Fruit fly (Drosophila melanogaster): ENCODE data around the gene gzl.

gzl gene

dm6 chr3R:6423984-6424602 is 41.4 kb downstream of the gzl start (continued):
- TF ChIP-seq CG8359 (GFP tag; optimal IDR thresholded peaks at IDR 0.05; ENCODE audit: borderline replicate concordance), result peak; percentile 76
- TF ChIP-seq Abd-B (GFP tag; optimal IDR thresholded peaks at IDR 0.05), result peak; percentile 87
- peak; percentile 61 to 76 for TF ChIP-seq Trl (optimal IDR thresholded peaks at IDR 0.05)
- peak; percentile 95 for TF ChIP-seq Trl (GFP tag; optimal IDR thresholded peaks at IDR 0.05)
- peak; percentile 94 for TF ChIP-seq Fer1 (GFP tag; optimal IDR thresholded peaks at IDR 0.05)
- no peak for TF ChIP-seq Scr (GFP tag; IDR thresholded peaks at IDR 0.05; ENCODE audit: partially characterized antibody)
- peak; percentile 89 for TF ChIP-seq CG10147 (GFP tag; optimal IDR thresholded peaks at IDR 0.05)
- TF ChIP-seq Atf3 (GFP tag; optimal IDR thresholded peaks at IDR 0.05), result peak; percentile 86
- peak; percentile 52 for TF ChIP-seq CG15073 (GFP tag; optimal IDR thresholded peaks at IDR 0.05)
- TF ChIP-seq z (GFP tag; IDR thresholded peaks at IDR 0.05), result peak; percentile 68; the same call in 2 of the 3 replicates
- TF ChIP-seq CG18764 (GFP tag; optimal IDR thresholded peaks at IDR 0.05), result peak; percentile 84
- TF ChIP-seq lbe (GFP tag; optimal IDR thresholded peaks at IDR 0.05), result peak; percentile 97
- TF ChIP-seq Poxn (GFP tag; IDR thresholded peaks at IDR 0.05), result peak; percentile 71
- TF ChIP-seq Elba2 (GFP tag; optimal IDR thresholded peaks at IDR 0.05), result peak; percentile 98
- peak; percentile 76 for TF ChIP-seq CG9437 (GFP tag; optimal IDR thresholded peaks at IDR 0.05)
- TF ChIP-seq CG11723 (GFP tag; optimal IDR thresholded peaks at IDR 0.05), result peak; percentile 81
- peak; percentile 92 for TF ChIP-seq CG8089 (GFP tag; optimal IDR thresholded peaks at IDR 0.05)
- TF ChIP-seq tna (GFP tag; IDR thresholded peaks at IDR 0.05; ENCODE audit: partially characterized antibody), result no peak
- peak; percentile 60 for TF ChIP-seq CG13123 (GFP tag; optimal IDR thresholded peaks at IDR 0.05)
- TF ChIP-seq disco-r (GFP tag; optimal IDR thresholded peaks at IDR 0.05), result peak; percentile 86
- peak; percentile 83 for TF ChIP-seq al (GFP tag; IDR thresholded peaks at IDR 0.05)
- TF ChIP-seq Atf-2 (GFP tag; optimal IDR thresholded peaks at IDR 0.05), result peak; percentile 89
- peak; percentile 92 for TF ChIP-seq CG18262 (tag; optimal IDR thresholded peaks at IDR 0.05)
- TF ChIP-seq Sry-δ (GFP tag; optimal IDR thresholded peaks at IDR 0.05), result peak; percentile 52
- peak; percentile 87 for TF ChIP-seq CG15601 (tag; optimal IDR thresholded peaks at IDR 0.05)
- TF ChIP-seq CG6791 (GFP tag; IDR thresholded peaks at IDR 0.05; ENCODE audit: partially characterized antibody), result no peak
- peak; percentile 87 for TF ChIP-seq CG5245 (GFP tag; optimal IDR thresholded peaks at IDR 0.05)
- TF ChIP-seq otp (GFP tag; IDR thresholded peaks at IDR 0.05), result peak; percentile 91
- peak; percentile 93 for TF ChIP-seq Hsf (GFP tag; optimal IDR thresholded peaks at IDR 0.05)
- TF ChIP-seq CG12071 (GFP tag; optimal IDR thresholded peaks at IDR 0.05), result peak; percentile 91
- no peak for TF ChIP-seq yki (optimal IDR thresholded peaks at IDR 0.05)
- peak; percentile 94 for TF ChIP-seq Xbp1 (GFP tag; optimal IDR thresholded peaks at IDR 0.05)
- peak; percentile 68; the same call in 1 of the 3 replicates for TF ChIP-seq CG6175 (GFP tag; IDR thresholded peaks at IDR 0.05)
- TF ChIP-seq PHDP (tag; optimal IDR thresholded peaks at IDR 0.05), result peak; percentile 94
- TF ChIP-seq rib (GFP tag; IDR thresholded peaks at IDR 0.05), result peak; percentile 73
- TF ChIP-seq az2 (GFP tag; optimal IDR thresholded peaks at IDR 0.05), result peak; percentile 93
- peak in 1 of 3 experiments; percentile 87 for TF ChIP-seq Stat92E (GFP tag; optimal IDR thresholded peaks at IDR 0.05)
- TF ChIP-seq scrt (GFP tag; optimal IDR thresholded peaks at IDR 0.05), result peak; percentile 86
- peak; percentile 91 for TF ChIP-seq E2f1 (GFP tag; IDR thresholded peaks at IDR 0.05)
- peak; percentile 74 for TF ChIP-seq Deaf1 (tag; optimal IDR thresholded peaks at IDR 0.05)
- no peak for TF ChIP-seq CG42726 (GFP tag; IDR thresholded peaks at IDR 0.05; ENCODE audit: partially characterized antibody)
- TF ChIP-seq chinmo (GFP tag; IDR thresholded peaks at IDR 0.05; ENCODE audit: partially characterized antibody), result 0 out of 4 replicates have a peak, but pooled peaks have one; percentile 55
- peak; percentile 16 for TF ChIP-seq pzg (GFP tag; optimal IDR thresholded peaks at IDR 0.05)
- TF ChIP-seq CG4730 (GFP tag; IDR thresholded peaks at IDR 0.05), result peak; percentile 85
- TF ChIP-seq sd (tag; optimal IDR thresholded peaks at IDR 0.05), result peak; percentile 67
- TF ChIP-seq sim (GFP tag; IDR thresholded peaks at IDR 0.05), result peak; percentile 74; the same call in 1 of the 2 replicates
- peak; percentile 70 for TF ChIP-seq Hey (tag; optimal IDR thresholded peaks at IDR 0.05)
- peak; percentile 93 for TF ChIP-seq CG4424 (GFP tag; optimal IDR thresholded peaks at IDR 0.05)
- peak; percentile 90 for TF ChIP-seq dmrt99B (tag; optimal IDR thresholded peaks at IDR 0.05)
- TF ChIP-seq CG33213 (GFP tag; optimal IDR thresholded peaks at IDR 0.05), result peak; percentile 89
